Worm (Caenorhabditis elegans): ENCODE results near the gene mrps-22.

The mrps-22 gene

ce11 chrII:10607238-10607961 is 25.0 kb downstream of the mrps-22 start, which contains the start of gene ccm-3 (continued):
- TF ChIP-seq T20F7.1 (GFP tag; optimal IDR thresholded peaks at IDR 0.05) (peak; percentile 44), unc-39 (tag; optimal IDR thresholded peaks at IDR 0.05) (no peak), sdz-12 (GFP tag; optimal IDR thresholded peaks at IDR 0.05) (no peak), lsy-2 (tag; optimal IDR thresholded peaks at IDR 0.05) (peak in 1 of 2 experiments; percentile 36), dpl-1 (GFP tag; optimal IDR thresholded peaks at IDR 0.05) (peak; percentile 53), tra-1 (GFP tag; IDR thresholded peaks at IDR 0.05) (no peak), saeg-2 (GFP tag; IDR thresholded peaks at IDR 0.05) (no peak), cey-2 (tag; optimal IDR thresholded peaks at IDR 0.05; ENCODE audit: borderline replicate concordance, insufficient read depth) (no peak), lin-13 (GFP tag; optimal IDR thresholded peaks at IDR 0.05) (no peak)

- peak in 1 of 2 experiments; percentile 95 for TF ChIP-seq unc-62 (GFP tag; optimal IDR thresholded peaks at IDR 0.05 in 1 of 2)
- no peak for TF ChIP-seq unc-62 (tag; optimal IDR thresholded peaks at IDR 0.05)
- no peak for TF ChIP-seq dmd-6 (GFP tag; IDR thresholded peaks at IDR 0.05)
These were observed 26.4 kb downstream of the mrps-22 start for ce11 chrII:10608821-10609220.

- TF ChIP-seq T20F7.1 (GFP tag; optimal IDR thresholded peaks at IDR 0.05) (no peak), aha-1 (tag) (peak; percentile 54), saeg-2 (GFP tag; IDR thresholded peaks at IDR 0.05) (no peak), ZK337.2 (GFP tag; IDR thresholded peaks at IDR 0.05) (no peak)
These were observed 30.3 kb downstream of the mrps-22 start, which contains the start of gene C14A4.12 for ce11 chrII:10612743-10613142. Gene C14A4.12 (plus strand): TSS chrII:10613043.

ce11 chrII:10618157-10618556 is 35.7 kb downstream of the mrps-22 start, which contains the start of gene C14A4.13:
Gene C14A4.13 (plus strand): TSS chrII:10618457.
- peak; percentile 48 for TF ChIP-seq aha-1 (tag)
- TF ChIP-seq F49E8.2 (tag; optimal IDR thresholded peaks at IDR 0.05; ENCODE audit: borderline replicate concordance), result no peak

DNA sequence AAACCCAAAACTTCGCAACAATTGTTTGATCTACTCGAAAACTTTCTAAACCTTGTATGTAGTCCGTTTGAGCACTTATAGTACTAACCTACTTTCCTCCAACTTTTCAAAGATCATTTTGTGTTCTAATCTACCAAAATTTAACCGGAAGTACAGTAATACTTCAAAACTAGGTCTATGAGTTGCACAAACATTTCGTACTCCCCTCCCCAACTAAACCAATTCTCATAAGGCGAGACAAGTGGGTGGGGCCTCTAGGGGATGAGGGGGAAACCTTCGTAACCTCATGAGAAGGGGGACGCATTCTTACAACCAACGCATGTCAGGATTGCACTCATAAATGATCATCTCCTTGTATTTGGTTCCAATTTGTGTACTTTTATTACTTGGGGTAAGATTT is 39.5 kb downstream of the mrps-22 start, which contains the start of gene cutl-9:
TSS of gene cutl-9 (plus strand) at position 301 of the 400 bp plus-strand sequence.
- TF ChIP-seq dmd-8 (GFP tag; IDR thresholded peaks at IDR 0.05) (no peak), nhr-41 (GFP tag; IDR thresholded peaks at IDR 0.05) (no peak), spr-3 (GFP tag; optimal IDR thresholded peaks at IDR 0.05) (no peak), fos-1 (tag; optimal IDR thresholded peaks at IDR 0.05) (no peak), ceh-82 (tag; optimal IDR thresholded peaks at IDR 0.05) (no peak), T26A8.4 (GFP tag; IDR thresholded peaks at IDR 0.05) (no peak), ceh-62 (tag; optimal IDR thresholded peaks at IDR 0.05) (no peak), sdz-12 (GFP tag; optimal IDR thresholded peaks at IDR 0.05) (no peak), ztf-11 (tag; optimal IDR thresholded peaks at IDR 0.05) (no peak), skn-1 (tag; optimal IDR thresholded peaks at IDR 0.05) (no peak), rbr-2 (tag; optimal IDR thresholded peaks at IDR 0.05) (no peak), T20F7.1 (GFP tag; optimal IDR thresholded peaks at IDR 0.05) (no peak)

DNA sequence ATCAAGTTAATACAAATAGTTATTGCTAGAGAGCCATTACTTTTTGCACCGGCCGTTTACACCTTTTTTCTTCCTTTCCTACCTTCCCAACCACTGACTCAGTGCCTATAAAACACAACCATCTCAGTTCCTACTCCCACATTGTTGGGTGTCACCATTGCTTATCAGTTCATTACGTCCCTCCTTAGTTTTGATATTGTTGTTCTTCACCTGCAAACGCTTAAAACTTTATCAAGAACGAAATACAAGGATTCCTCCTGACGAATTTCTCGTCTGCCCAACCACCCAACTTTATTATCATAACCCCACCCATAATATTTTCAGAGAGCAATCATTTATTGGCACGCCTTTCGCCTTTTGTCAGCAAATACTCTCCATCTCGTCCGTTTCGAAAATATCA is 44.7 kb downstream of the mrps-22 start:
- TF ChIP-seq spr-1 (tag; optimal IDR thresholded peaks at IDR 0.05) (no peak), daf-16 (GFP tag; optimal IDR thresholded peaks at IDR 0.05) (no peak), daf-16 (tag; optimal IDR thresholded peaks at IDR 0.05) (peak; percentile 53), pqm-1 (tag; optimal IDR thresholded peaks at IDR 0.05) (peak; percentile 90), sdz-12 (GFP tag; optimal IDR thresholded peaks at IDR 0.05) (no peak), dmd-6 (GFP tag; IDR thresholded peaks at IDR 0.05) (peak; percentile 64), hlh-11 (tag; optimal IDR thresholded peaks at IDR 0.05) (peak; percentile 67), dve-1 (tag; optimal IDR thresholded peaks at IDR 0.05; ENCODE audit: insufficient read depth) (peak; percentile 32), nhr-28 (tag; optimal IDR thresholded peaks at IDR 0.05) (peak; percentile 75), nhr-11 (tag; optimal IDR thresholded peaks at IDR 0.05) (no peak), aha-1 (tag) (peak; percentile 35), lir-3 (tag; optimal IDR thresholded peaks at IDR 0.05) (no peak)

Measured in whole organism, L4 larva.